Fruit fly (Drosophila melanogaster) whole organism, embryonic: ENCODE results near the gene CG10863.

Source experiments
- Bdp1 ChIP-seq: fragments of 200-800 bp; sonication (Bioruptor generic); optimal IDR thresholded peaks from 3 replicates; lab custom pipeline; 2016; ENCODE audit warnings: missing biosample characterization, missing genetic modification characterization
- Bteb2 ChIP-seq: fragments of 200-800 bp; sonication (Bioruptor generic); optimal IDR thresholded peaks from 2 replicates; lab custom pipeline; 2016; ENCODE audit warnings: missing biosample characterization, missing genetic modification characterization
- CG10209 ChIP-seq: fragments of 200-800 bp; sonication (Bioruptor generic); optimal IDR thresholded peaks from 3 replicates; lab custom pipeline; 2017; ENCODE audit warnings: missing biosample characterization, mild to moderate bottlenecking, missing genetic modification characterization, missing genetic modification reagents
- CG10366 ChIP-seq: fragments of 200-800 bp; sonication (Bioruptor generic); IDR thresholded peaks from 2 replicates; pipeline ENCODE4 v1.3.6; 2022; ENCODE audit warnings: missing biosample characterization, missing genetic modification characterization
- CG10543 ChIP-seq: fragments of 200-800 bp; sonication (Bioruptor generic); optimal IDR thresholded peaks from 3 replicates; lab custom pipeline; 2017; ENCODE audit warnings: missing biosample characterization, mild to moderate bottlenecking, missing genetic modification characterization, moderate library complexity
- CG10654 ChIP-seq: fragments of 200-800 bp; sonication (Bioruptor generic); optimal IDR thresholded peaks from 2 replicates; lab custom pipeline; 2016; ENCODE audit warnings: missing biosample characterization, missing genetic modification characterization
- CG11456 ChIP-seq: fragments of 200-800 bp; sonication (Bioruptor generic); IDR thresholded peaks from 3 replicates; pipeline ENCODE4 v1.3.6; 2022; ENCODE audit warnings: missing biosample characterization, missing genetic modification characterization
- CG1233 ChIP-seq: fragments of 200-800 bp; sonication (Bioruptor generic); optimal IDR thresholded peaks from 4 replicates; lab custom pipeline; 2018; ENCODE audit warnings: missing biosample characterization, mild to moderate bottlenecking, missing genetic modification characterization
- CG12391 ChIP-seq: fragments of 200-800 bp; sonication (Bioruptor generic); optimal IDR thresholded peaks from 3 replicates; lab custom pipeline; 2018; ENCODE audit warnings: missing biosample characterization, mild to moderate bottlenecking, missing genetic modification characterization, moderate library complexity
- CG14441 ChIP-seq: fragments of 200-800 bp; sonication (Bioruptor generic); IDR thresholded peaks from 2 replicates; pipeline ENCODE4 v1.3.6; 2022; ENCODE audit warnings: missing biosample characterization, missing genetic modification characterization
- CG14860 ChIP-seq: fragments of 200-800 bp; sonication (Bioruptor generic); IDR thresholded peaks from 3 replicates; pipeline ENCODE4 v1.3.6; 2022; ENCODE audit warnings: missing biosample characterization, missing genetic modification characterization; ENCODE audit not compliant: partially characterized antibody
- CG17186 ChIP-seq: fragments of 200-800 bp; sonication (Bioruptor generic); optimal IDR thresholded peaks from 3 replicates; lab custom pipeline; 2017; ENCODE audit warnings: missing biosample characterization, missing genetic modification reagents, missing genetic modification characterization
- CG17612 ChIP-seq: fragments of 200-800 bp; sonication (Bioruptor generic); IDR thresholded peaks from 2 replicates; pipeline ENCODE4 v1.3.6; 2022; ENCODE audit warnings: missing biosample characterization, missing genetic modification characterization
- CG18599 ChIP-seq: fragments of 200-800 bp; sonication (Bioruptor generic); optimal IDR thresholded peaks from 3 replicates; lab custom pipeline; 2017; ENCODE audit warnings: missing biosample characterization, missing genetic modification characterization, mild to moderate bottlenecking, moderate library complexity, missing genetic modification reagents
- CG30020 ChIP-seq: fragments of 200-800 bp; optimal IDR thresholded peaks from 2 replicates; lab custom pipeline; 2019; ENCODE audit warnings: missing biosample characterization, mild to moderate bottlenecking, missing genetic modification characterization, moderate library complexity
- CG3065 ChIP-seq: fragments of 200-800 bp; sonication (Bioruptor generic); optimal IDR thresholded peaks from 2 replicates; lab custom pipeline; 2016; ENCODE audit warnings: missing biosample characterization, missing genetic modification characterization
- CG32532 ChIP-seq: fragments of 200-800 bp; sonication (Bioruptor generic); IDR thresholded peaks from 2 replicates; pipeline ENCODE4 v1.3.6; 2022; ENCODE audit warnings: missing biosample characterization, missing genetic modification characterization
- CG3726 ChIP-seq: fragments of 200-800 bp; sonication (Bioruptor generic); IDR thresholded peaks from 3 replicates; pipeline ENCODE4, ENCODE4 v1.3.6; 2022; ENCODE audit warnings: missing biosample characterization, missing genetic modification characterization
- CG42726 ChIP-seq: fragments of 200-800 bp; sonication (Bioruptor generic); IDR thresholded peaks from 2 replicates; pipeline ENCODE4 v1.3.6; 2022; ENCODE audit warnings: missing biosample characterization, missing genetic modification characterization; ENCODE audit not compliant: partially characterized antibody
- CG4820 ChIP-seq: fragments of 200-800 bp; sonication (Bioruptor generic); optimal IDR thresholded peaks from 3 replicates; lab custom pipeline; 2016; ENCODE audit warnings: missing biosample characterization, missing genetic modification characterization
- CG6683 ChIP-seq: fragments of 200-800 bp; sonication (Bioruptor generic); optimal IDR thresholded peaks from 2 replicates; lab custom pipeline; 2017; ENCODE audit warnings: missing biosample characterization, mild to moderate bottlenecking, missing genetic modification characterization, missing genetic modification reagents
- CG6765 ChIP-seq: fragments of 200-800 bp; sonication (Bioruptor generic); optimal IDR thresholded peaks from 3 replicates; lab custom pipeline; 2017; ENCODE audit warnings: missing biosample characterization, mild to moderate bottlenecking, missing genetic modification characterization
- CG7271 ChIP-seq: fragments of 200-800 bp; sonication (Bioruptor generic); optimal IDR thresholded peaks from 2 replicates; lab custom pipeline; 2018; ENCODE audit warnings: missing biosample characterization, mild to moderate bottlenecking, missing genetic modification characterization, moderate library complexity
- CG8478 ChIP-seq: fragments of >200 bp; optimal IDR thresholded peaks from 2 replicates; lab custom pipeline; 2018
- CG9932 ChIP-seq: fragments of 200-800 bp; sonication (Bioruptor generic); IDR thresholded peaks from 2 replicates; pipeline ENCODE4 v1.3.6; 2022; ENCODE audit warnings: missing biosample characterization, missing genetic modification characterization
- D ChIP-seq, 2 experiments: fragments of 200-800 bp in 1 of 2; fragments of >200 bp in 1 of 2; sonication (Bioruptor generic) in 1 of 2; optimal IDR thresholded peaks; 2 replicates in 1 of 2; 3 replicates in 1 of 2; lab custom pipeline; 2017; ENCODE audit warnings: mild to moderate bottlenecking in 1 of 2, missing biosample characterization in 1 of 2, missing genetic modification characterization in 1 of 2, missing genetic modification reagents in 1 of 2
- Doc3 ChIP-seq: fragments of 200-800 bp; sonication (Bioruptor generic); IDR thresholded peaks from 3 replicates; pipeline ENCODE4 v1.3.6; 2022; ENCODE audit warnings: missing biosample characterization, missing genetic modification characterization; ENCODE audit not compliant: partially characterized antibody
- Drgx ChIP-seq: fragments of 200-800 bp; sonication (Bioruptor generic); IDR thresholded peaks from 2 replicates; pipeline ENCODE4 v1.3.6; 2022; ENCODE audit warnings: missing biosample characterization, missing genetic modification characterization
- E2f1 ChIP-seq: fragments of 200-800 bp; sonication (Bioruptor generic); IDR thresholded peaks from 2 replicates; pipeline ENCODE4 v1.3.6; 2022; ENCODE audit warnings: missing biosample characterization, missing genetic modification characterization
- Jarid2 ChIP-seq: fragments of 200-800 bp; sonication (Bioruptor generic); optimal IDR thresholded peaks from 3 replicates; lab custom pipeline; 2017; ENCODE audit warnings: mild to moderate bottlenecking, missing biosample characterization, missing genetic modification reagents, missing genetic modification characterization
- Side ChIP-seq: fragments of 200-800 bp; sonication (Bioruptor generic); optimal IDR thresholded peaks from 2 replicates; lab custom pipeline; 2016; ENCODE audit warnings: missing biosample characterization, missing genetic modification characterization
- Sox102F ChIP-seq: fragments of 200-800 bp; sonication (Bioruptor generic); optimal IDR thresholded peaks from 2 replicates; lab custom pipeline; 2018; ENCODE audit warnings: missing biosample characterization, mild to moderate bottlenecking, missing genetic modification characterization, moderate library complexity
- Sry-δ ChIP-seq: fragments of 200-800 bp; sonication (Bioruptor generic); optimal IDR thresholded peaks from 2 replicates; lab custom pipeline; 2016; ENCODE audit warnings: missing biosample characterization, missing genetic modification characterization
- Usf ChIP-seq: fragments of 200-800 bp; sonication (Bioruptor generic); optimal IDR thresholded peaks from 2 replicates; lab custom pipeline; 2017; ENCODE audit warnings: missing genotype, missing biosample characterization, missing genetic modification characterization
- Xrp1 ChIP-seq: fragments of 200-800 bp; sonication (Bioruptor generic); IDR thresholded peaks from 2 replicates; pipeline ENCODE4 v1.3.6; 2022; ENCODE audit warnings: missing biosample characterization, missing genetic modification characterization
- ab ChIP-seq: fragments of 200-800 bp; sonication (Bioruptor generic); optimal IDR thresholded peaks from 2 replicates; lab custom pipeline; 2016; ENCODE audit warnings: missing biosample characterization, missing genetic modification characterization
- btn ChIP-seq: fragments of 200-800 bp; sonication (Bioruptor generic); optimal IDR thresholded peaks from 2 replicates; lab custom pipeline; 2016; ENCODE audit warnings: missing biosample characterization, missing genetic modification characterization
- caup ChIP-seq: fragments of 200-800 bp; sonication (Bioruptor generic); optimal IDR thresholded peaks from 3 replicates; lab custom pipeline; 2017; ENCODE audit warnings: missing biosample characterization, mild to moderate bottlenecking, missing genetic modification characterization, moderate library complexity; ENCODE audit not compliant: severe bottlenecking
- fu2 ChIP-seq: fragments of 200-800 bp; sonication (Bioruptor generic); optimal IDR thresholded peaks from 2 replicates; lab custom pipeline; 2016; ENCODE audit warnings: missing biosample characterization, missing genetic modification characterization
- gcm2 ChIP-seq: fragments of 200-800 bp; sonication (Bioruptor generic); optimal IDR thresholded peaks from 2 replicates; lab custom pipeline; 2016; ENCODE audit warnings: missing biosample characterization, missing genetic modification characterization
- h ChIP-seq: fragments of >200 bp; optimal IDR thresholded peaks from 2 replicates; lab custom pipeline; 2017
- hbn ChIP-seq: fragments of 200-800 bp; sonication (Bioruptor generic); IDR thresholded peaks from 2 replicates; pipeline ENCODE4 v1.3.6; 2022; ENCODE audit warnings: missing biosample characterization, missing genetic modification characterization; ENCODE audit not compliant: partially characterized antibody
- mam ChIP-seq: fragments of 200-800 bp; sonication (Bioruptor generic); optimal IDR thresholded peaks from 3 replicates; lab custom pipeline; 2016; ENCODE audit warnings: missing biosample characterization, missing genetic modification characterization
- pho ChIP-seq: fragments of 200-800 bp; sonication (Bioruptor generic); optimal IDR thresholded peaks from 2 replicates; lab custom pipeline; 2016; ENCODE audit warnings: missing biosample characterization, missing genetic modification characterization
- pnt ChIP-seq: fragments of 200-800 bp; sonication (Bioruptor generic); optimal IDR thresholded peaks from 3 replicates; lab custom pipeline; 2016; ENCODE audit warnings: missing biosample characterization, missing genetic modification characterization
- schlank ChIP-seq: fragments of 200-800 bp; sonication (Bioruptor generic); optimal IDR thresholded peaks from 2 replicates; lab custom pipeline; 2018; ENCODE audit warnings: missing biosample characterization, mild to moderate bottlenecking, missing genetic modification characterization
- sqz ChIP-seq: fragments of 200-800 bp; sonication (Bioruptor generic); optimal IDR thresholded peaks from 3 replicates; lab custom pipeline; 2018; ENCODE audit warnings: missing biosample characterization, mild to moderate bottlenecking, missing genetic modification characterization
- tap ChIP-seq: fragments of 200-800 bp; optimal IDR thresholded peaks from 3 replicates; lab custom pipeline; 2019; ENCODE audit warnings: missing biosample characterization, mild to moderate bottlenecking, missing genetic modification characterization, moderate library complexity
- tgo ChIP-seq: fragments of 200-800 bp; sonication (Bioruptor generic); IDR thresholded peaks from 3 replicates; pipeline ENCODE4 v1.3.6; 2022; ENCODE audit warnings: missing biosample characterization, missing genetic modification characterization
- wdn ChIP-seq: fragments of 200-800 bp; sonication (Bioruptor generic); IDR thresholded peaks from 2 replicates; pipeline ENCODE4 v1.3.6; 2022; ENCODE audit warnings: missing biosample characterization, missing genetic modification characterization
- zfh2 ChIP-seq: fragments of 200-800 bp; sonication (Bioruptor generic); optimal IDR thresholded peaks from 2 replicates; lab custom pipeline; 2016; ENCODE audit warnings: missing biosample characterization, missing genetic modification characterization

CG10863 gene

dm6 chr3L:3952468-3952867, 10.2 kb upstream of the CG10863 start, which contains the start of gene CG14984 (continued):
- TF ChIP-seq mam (GFP tag; lab: Kevin White, UChicago): peak; percentile 49
- peak; percentile 20 for TF ChIP-seq Bteb2 (GFP tag; lab: Kevin White, UChicago)
- TF ChIP-seq CG6765 (GFP tag; lab: Kevin White, UChicago): peak; percentile 37
- TF ChIP-seq wdn (GFP tag; lab: Robert Waterston, UW): peak; percentile 56; the same call in 1 of the 2 replicates
- TF ChIP-seq tap (tag; lab: Kevin White, UChicago): no peak
- 0 out of 2 replicates have a peak, but pooled peaks have one; percentile 31 for TF ChIP-seq E2f1 (GFP tag; lab: Robert Waterston, UW)
- no peak for TF ChIP-seq h (lab: Kevin White, UChicago)
- TF ChIP-seq CG8478 (lab: Kevin White, UChicago): no peak
- TF ChIP-seq CG11456 (GFP tag; lab: Robert Waterston, UW): peak; percentile 71; the same call in 2 of the 3 replicates
- TF ChIP-seq schlank (tag; lab: Kevin White, UChicago): no peak
- peak; percentile 10 for TF ChIP-seq Side (GFP tag; lab: Kevin White, UChicago)
- TF ChIP-seq gcm2 (GFP tag; lab: Kevin White, UChicago): no peak
- no peak for TF ChIP-seq CG6683
- no peak for TF ChIP-seq CG14860 (GFP tag; lab: Robert Waterston, UW)
- peak; percentile 72 for TF ChIP-seq Drgx (GFP tag; lab: Robert Waterston, UW)
- no peak for TF ChIP-seq Usf (GFP tag; lab: Kevin White, UChicago)
- peak; percentile 76 for TF ChIP-seq CG18599
- no peak for TF ChIP-seq Doc3
- peak; percentile 57 for TF ChIP-seq caup (GFP tag; lab: Kevin White, UChicago)
- peak; percentile 18 for TF ChIP-seq Sry-δ (GFP tag; lab: Kevin White, UChicago)
- TF ChIP-seq CG4820 (GFP tag; lab: Kevin White, UChicago): peak; percentile 19
- no peak for TF ChIP-seq CG30020 (tag; lab: Kevin White, UChicago)
- no peak for TF ChIP-seq CG10209 (GFP tag; lab: Kevin White, UChicago)
- TF ChIP-seq hbn (GFP tag; lab: Robert Waterston, UW): no peak
- TF ChIP-seq CG10366 (GFP tag; lab: Robert Waterston, UW): 0 out of 2 replicates have a peak, but pooled peaks have one; percentile 17
- peak; percentile 29 for TF ChIP-seq pnt (GFP tag; lab: Kevin White, UChicago)
- no peak for TF ChIP-seq CG17186
- no peak for TF ChIP-seq btn (GFP tag; lab: Kevin White, UChicago)
- TF ChIP-seq zfh2 (GFP tag; lab: Kevin White, UChicago): peak; percentile 54
- 0 out of 2 replicates have a peak, but pooled peaks have one; percentile 16 for TF ChIP-seq CG14441 (GFP tag; lab: Robert Waterston, UW)
- TF ChIP-seq CG17612 (GFP tag; lab: Robert Waterston, UW): no peak
- TF ChIP-seq Sox102F: peak; percentile 12
- no peak for TF ChIP-seq CG42726 (GFP tag; lab: Robert Waterston, UW)
- TF ChIP-seq D (optimal IDR thresholded peaks at IDR 0.05; lab: Kevin White, UChicago): no peak
- no peak for TF ChIP-seq D (GFP tag; optimal IDR thresholded peaks at IDR 0.05; lab: Kevin White, UChicago)
- TF ChIP-seq fu2 (GFP tag; lab: Kevin White, UChicago): peak; percentile 30
- peak; percentile 76 for TF ChIP-seq CG32532 (GFP tag; lab: Robert Waterston, UW)
- peak; percentile 53; the same call in 2 of the 3 replicates for TF ChIP-seq tgo (GFP tag; lab: Robert Waterston, UW)
- TF ChIP-seq CG1233: peak; percentile 18
- TF ChIP-seq CG7271 (tag; lab: Kevin White, UChicago): no peak
- no peak for TF ChIP-seq CG10654
- peak; percentile 34; the same call in 1 of the 2 replicates for TF ChIP-seq Xrp1 (GFP tag; lab: Robert Waterston, UW)
- no peak for TF ChIP-seq ab (GFP tag; lab: Kevin White, UChicago)
- TF ChIP-seq Jarid2 (GFP tag; lab: Kevin White, UChicago): no peak
- no peak for TF ChIP-seq CG3065 (GFP tag; lab: Kevin White, UChicago)
- TF ChIP-seq CG9932 (GFP tag; lab: Robert Waterston, UW): peak; percentile 69
- no peak for TF ChIP-seq CG3726 (GFP tag; lab: Robert Waterston, UW)
- no peak for TF ChIP-seq Bdp1 (GFP tag; lab: Kevin White, UChicago)
- TF ChIP-seq sqz (GFP tag; lab: Kevin White, UChicago): no peak
- TF ChIP-seq pho (GFP tag; lab: Kevin White, UChicago): peak; percentile 28
- TF ChIP-seq CG10543 (GFP tag; lab: Kevin White, UChicago): no peak
- no peak for TF ChIP-seq CG12391 (tag; lab: Kevin White, UChicago)
